Fruit fly (Drosophila melanogaster) whole organism, embryonic: ENCODE data around the gene Art9.

Source experiments
- CG10321 ChIP-seq: fragments of 200-800 bp; sonication (Bioruptor generic); IDR thresholded peaks from 2 replicates; pipeline ENCODE4 v1.3.6; 2022; ENCODE audit warnings: missing biosample characterization, missing genetic modification characterization
- CG10979 ChIP-seq: fragments of 200-800 bp; sonication (Bioruptor generic); optimal IDR thresholded peaks from 2 replicates; lab custom pipeline; 2018; ENCODE audit warnings: missing biosample characterization, mild to moderate bottlenecking, missing genetic modification characterization, moderate library complexity
- CG11560 ChIP-seq: fragments of 200-800 bp; sonication (Bioruptor generic); IDR thresholded peaks from 3 replicates; pipeline ENCODE4 v1.3.6; 2022; ENCODE audit warnings: missing biosample characterization, missing genetic modification characterization
- CG11695 ChIP-seq: fragments of 200-800 bp; sonication (Bioruptor generic); IDR thresholded peaks from 3 replicates; pipeline ENCODE4 v1.3.6; 2022; ENCODE audit warnings: missing biosample characterization, missing genetic modification characterization
- CG13894 ChIP-seq: fragments of 200-800 bp; sonication (Bioruptor generic); optimal IDR thresholded peaks from 3 replicates; lab custom pipeline; 2018; ENCODE audit warnings: missing biosample characterization, mild to moderate bottlenecking, missing genetic modification characterization, moderate library complexity
- CG14965 ChIP-seq: fragments of 200-800 bp; sonication (Bioruptor generic); optimal IDR thresholded peaks from 2 replicates; lab custom pipeline; 2016; ENCODE audit warnings: missing biosample characterization, missing genetic modification characterization, borderline replicate concordance
- CG15514 ChIP-seq: fragments of 200-800 bp; sonication (Bioruptor generic); optimal IDR thresholded peaks from 3 replicates; lab custom pipeline; 2017; ENCODE audit warnings: missing biosample characterization, missing genetic modification characterization, mild to moderate bottlenecking, moderate library complexity, missing genetic modification reagents
- CG1647 ChIP-seq: fragments of 200-800 bp; sonication (Bioruptor generic); optimal IDR thresholded peaks from 3 replicates; lab custom pipeline; 2016; ENCODE audit warnings: missing biosample characterization, missing genetic modification characterization
- CG16779 ChIP-seq: fragments of 200-800 bp; sonication (Bioruptor generic); IDR thresholded peaks from 2 replicates; pipeline ENCODE4 v1.3.6; 2022; ENCODE audit warnings: missing biosample characterization, missing genetic modification characterization
- CG18764 ChIP-seq: fragments of 200-800 bp; sonication (Bioruptor generic); optimal IDR thresholded peaks from 3 replicates; lab custom pipeline; 2016; ENCODE audit warnings: missing biosample characterization, missing genetic modification characterization
- CG2116 ChIP-seq: fragments of 200-800 bp; sonication (Bioruptor generic); optimal IDR thresholded peaks from 3 replicates; lab custom pipeline; 2018; ENCODE audit warnings: missing biosample characterization, mild to moderate bottlenecking, missing genetic modification characterization
- CG2202 ChIP-seq: fragments of 200-800 bp; sonication (Bioruptor generic); optimal IDR thresholded peaks from 2 replicates; lab custom pipeline; 2018; ENCODE audit warnings: missing biosample characterization, mild to moderate bottlenecking, missing genetic modification characterization
- CG2875 ChIP-seq: fragments of 200-800 bp; sonication (Bioruptor generic); optimal IDR thresholded peaks from 2 replicates; lab custom pipeline; 2017; ENCODE audit warnings: missing biosample characterization, mild to moderate bottlenecking, missing genetic modification characterization, missing genetic modification reagents
- CG30431 ChIP-seq: fragments of 200-800 bp; sonication (Bioruptor generic); optimal IDR thresholded peaks from 2 replicates; lab custom pipeline; 2017; ENCODE audit warnings: missing biosample characterization, missing genetic modification characterization
- CG31388 ChIP-seq: fragments of 200-800 bp; sonication (Bioruptor generic); optimal IDR thresholded peaks from 2 replicates; lab custom pipeline; 2016; ENCODE audit warnings: missing biosample characterization, missing genetic modification characterization
- CG31441 ChIP-seq: fragments of 200-800 bp; sonication (Bioruptor generic); IDR thresholded peaks from 2 replicates; pipeline ENCODE4 v1.3.6; 2022; ENCODE audit warnings: missing biosample characterization, missing genetic modification characterization
- CG3163 ChIP-seq: fragments of 200-800 bp; sonication (Bioruptor generic); optimal IDR thresholded peaks from 3 replicates; lab custom pipeline; 2016; ENCODE audit warnings: missing biosample characterization, missing genetic modification characterization
- CG3407 ChIP-seq: fragments of 200-800 bp; sonication (Bioruptor generic); optimal IDR thresholded peaks from 2 replicates; lab custom pipeline; 2018; ENCODE audit warnings: missing biosample characterization, mild to moderate bottlenecking, missing genetic modification characterization
- CG5953 ChIP-seq: fragments of 200-800 bp; sonication (Bioruptor generic); IDR thresholded peaks from 2 replicates; pipeline ENCODE4 v1.3.6; 2022; ENCODE audit warnings: missing biosample characterization, missing genetic modification characterization
- CG6254 ChIP-seq: fragments of 200-800 bp; sonication (Bioruptor generic); optimal IDR thresholded peaks from 3 replicates; lab custom pipeline; 2017; ENCODE audit warnings: mild to moderate bottlenecking, missing biosample characterization, missing genetic modification reagents, missing genetic modification characterization
- CG9817 ChIP-seq: fragments of 200-800 bp; sonication (Bioruptor generic); optimal IDR thresholded peaks from 2 replicates; lab custom pipeline; 2018; ENCODE audit warnings: missing biosample characterization, mild to moderate bottlenecking, missing genetic modification characterization, moderate library complexity
- CG9876 ChIP-seq: fragments of 200-800 bp; sonication (Bioruptor generic); optimal IDR thresholded peaks from 2 replicates; lab custom pipeline; 2016; ENCODE audit warnings: missing biosample characterization, missing genetic modification characterization
- Dbx ChIP-seq: fragments of 200-800 bp; sonication (Bioruptor generic); IDR thresholded peaks from 3 replicates; pipeline ENCODE4 v1.3.6; 2022; ENCODE audit warnings: missing biosample characterization, missing genetic modification characterization
- Deaf1 ChIP-seq: fragments of 200-800 bp; optimal IDR thresholded peaks from 3 replicates; lab custom pipeline; 2019; ENCODE audit warnings: missing biosample characterization, mild to moderate bottlenecking, missing genetic modification characterization, moderate library complexity
- ERR ChIP-seq: fragments of 200-800 bp; sonication (Bioruptor generic); optimal IDR thresholded peaks from 2 replicates; lab custom pipeline; 2016; ENCODE audit warnings: missing biosample characterization, missing genetic modification characterization
- Elba2 ChIP-seq: fragments of 200-800 bp; sonication (Bioruptor generic); optimal IDR thresholded peaks from 3 replicates; lab custom pipeline; 2016; ENCODE audit warnings: missing biosample characterization, missing genetic modification characterization
- Fer3 ChIP-seq: fragments of 200-800 bp; sonication (Bioruptor generic); optimal IDR thresholded peaks from 2 replicates; lab custom pipeline; 2018; ENCODE audit warnings: missing biosample characterization, mild to moderate bottlenecking, missing genetic modification characterization, moderate library complexity
- Lhr ChIP-seq: fragments of 200-800 bp; sonication (Bioruptor generic); optimal IDR thresholded peaks from 3 replicates; lab custom pipeline; 2017; ENCODE audit warnings: mild to moderate bottlenecking, missing biosample characterization, missing genetic modification reagents, missing genetic modification characterization
- MBD-R2 ChIP-seq: fragments of 200-800 bp; sonication (Bioruptor generic); IDR thresholded peaks from 2 replicates; pipeline ENCODE4 v1.3.6; 2022; ENCODE audit warnings: missing biosample characterization, missing genetic modification characterization
- NK7.1 ChIP-seq: fragments of 200-800 bp; sonication (Bioruptor generic); optimal IDR thresholded peaks from 3 replicates; lab custom pipeline; 2016; ENCODE audit warnings: missing biosample characterization, missing genetic modification characterization
- Side ChIP-seq: fragments of 200-800 bp; sonication (Bioruptor generic); optimal IDR thresholded peaks from 2 replicates; lab custom pipeline; 2016; ENCODE audit warnings: missing biosample characterization, missing genetic modification characterization
- Tbp ChIP-seq: fragments of >200 bp; optimal IDR thresholded peaks from 2 replicates; lab custom pipeline; 2018; ENCODE audit warnings: missing biosample characterization, missing genetic modification characterization
- ara ChIP-seq: fragments of 200-800 bp; sonication (Bioruptor generic); IDR thresholded peaks from 2 replicates; pipeline ENCODE4 v1.3.6; 2022; ENCODE audit warnings: missing biosample characterization, missing genetic modification characterization
- az2 ChIP-seq: fragments of 200-800 bp; sonication (Bioruptor generic); optimal IDR thresholded peaks from 3 replicates; lab custom pipeline; 2016; ENCODE audit warnings: missing biosample characterization, missing genetic modification characterization
- cas ChIP-seq: fragments of 200-800 bp; sonication (Bioruptor generic); IDR thresholded peaks from 2 replicates; pipeline ENCODE4 v1.3.6; 2022; ENCODE audit warnings: missing biosample characterization, missing genetic modification characterization
- caup ChIP-seq: fragments of 200-800 bp; sonication (Bioruptor generic); optimal IDR thresholded peaks from 3 replicates; lab custom pipeline; 2017; ENCODE audit warnings: missing biosample characterization, mild to moderate bottlenecking, missing genetic modification characterization, moderate library complexity; ENCODE audit not compliant: severe bottlenecking
- crp ChIP-seq, 2 experiments: fragments of 200-800 bp; sonication (Bioruptor generic); optimal IDR thresholded peaks; 2 replicates in 1 of 2; 3 replicates in 1 of 2; lab custom pipeline; 2017; ENCODE audit warnings: missing biosample characterization in 2 of 2, missing genetic modification characterization in 2 of 2, mild to moderate bottlenecking in 1 of 2, moderate library complexity in 1 of 2
- dmrt11E ChIP-seq: fragments of 200-800 bp; sonication (Bioruptor generic); optimal IDR thresholded peaks from 3 replicates; lab custom pipeline; 2018; ENCODE audit warnings: missing biosample characterization, mild to moderate bottlenecking, missing genetic modification characterization, moderate library complexity
- gce ChIP-seq: fragments of 200-800 bp; sonication (Bioruptor generic); IDR thresholded peaks from 3 replicates; pipeline ENCODE4 v1.3.6; 2022; ENCODE audit warnings: missing biosample characterization, missing genetic modification characterization
- gem ChIP-seq: fragments of 200-800 bp; sonication (Bioruptor generic); optimal IDR thresholded peaks from 2 replicates; lab custom pipeline; 2019; ENCODE audit warnings: missing biosample characterization, mild to moderate bottlenecking, missing genetic modification characterization, moderate library complexity
- gro ChIP-seq: fragments of 200-800 bp; sonication (Bioruptor generic); optimal IDR thresholded peaks from 2 replicates; lab custom pipeline; 2016; ENCODE audit warnings: missing biosample characterization, missing genetic modification characterization
- gt ChIP-seq: fragments of 200-800 bp; sonication (Bioruptor generic); IDR thresholded peaks from 2 replicates; pipeline ENCODE4 v1.3.6; 2022; ENCODE audit warnings: missing biosample characterization, missing genetic modification characterization
- jigr1 ChIP-seq: fragments of 200-800 bp; sonication (Bioruptor generic); IDR thresholded peaks from 3 replicates; pipeline ENCODE4 v1.3.6; 2022; ENCODE audit warnings: missing biosample characterization, missing genetic modification characterization
- jumu ChIP-seq: fragments of 200-800 bp; sonication (Bioruptor generic); optimal IDR thresholded peaks from 3 replicates; lab custom pipeline; 2016; ENCODE audit warnings: missing biosample characterization, missing genetic modification characterization
- ken ChIP-seq: fragments of 200-800 bp; sonication (Bioruptor generic); IDR thresholded peaks from 3 replicates; pipeline ENCODE4 v1.3.6; 2022; ENCODE audit warnings: missing biosample characterization, missing genetic modification characterization
- lab ChIP-seq: fragments of 200-800 bp; sonication (Bioruptor generic); optimal IDR thresholded peaks from 3 replicates; lab custom pipeline; 2017; ENCODE audit warnings: missing biosample characterization, missing genetic modification characterization, mild to moderate bottlenecking, moderate library complexity, missing genetic modification reagents
- ttk ChIP-seq: fragments of 200-800 bp; sonication (Bioruptor generic); IDR thresholded peaks from 2 replicates; pipeline ENCODE4 v2.1.2; 2022; ENCODE audit warnings: missing biosample characterization, missing genetic modification characterization
- unpg ChIP-seq: fragments of 200-800 bp; sonication (Bioruptor generic); optimal IDR thresholded peaks from 3 replicates; lab custom pipeline; 2018; ENCODE audit warnings: missing biosample characterization, mild to moderate bottlenecking, missing genetic modification characterization, moderate library complexity
- vnd ChIP-seq: fragments of 200-800 bp; sonication (Bioruptor generic); IDR thresholded peaks from 3 replicates; pipeline ENCODE4 v1.3.6; 2022; ENCODE audit warnings: missing biosample characterization, missing genetic modification characterization; ENCODE audit not compliant: partially characterized antibody

Art9 gene

dm6 chr3R:13983272-13984032, 40.2 kb upstream of the Art9 start (continued):
- TF ChIP-seq gem (tag; lab: Kevin White, UChicago) (peak; percentile 95), CG2116 (GFP tag; lab: Kevin White, UChicago) (peak; percentile 64), Lhr (peak; percentile 50), ERR (GFP tag; lab: Kevin White, UChicago) (peak; percentile 94), CG14965 (GFP tag; lab: Kevin White, UChicago) (peak; percentile 19), caup (GFP tag; lab: Kevin White, UChicago) (peak; percentile 94), az2 (GFP tag; lab: Kevin White, UChicago) (peak; percentile 93), Elba2 (GFP tag; lab: Kevin White, UChicago) (peak; percentile 71), CG31441 (GFP tag; lab: Robert Waterston, UW) (peak; percentile 91), CG1647 (GFP tag; lab: Kevin White, UChicago) (peak; percentile 81), CG2202 (tag; lab: Kevin White, UChicago) (peak; percentile 84), CG6254 (GFP tag; lab: Kevin White, UChicago) (peak; percentile 75), CG10979 (tag; lab: Kevin White, UChicago) (peak; percentile 92), Dbx (peak; percentile 87), CG3163 (GFP tag; lab: Kevin White, UChicago) (peak; percentile 82), CG11695 (GFP tag; lab: Robert Waterston, UW) (peak; percentile 92), CG30431 (GFP tag; lab: Kevin White, UChicago) (peak; percentile 89), CG10321 (peak; percentile 14; the same call in 1 of the 2 replicates), CG18764 (GFP tag; lab: Kevin White, UChicago) (peak; percentile 89), MBD-R2 (peak; percentile 54), jigr1 (GFP tag; lab: Robert Waterston, UW) (peak; percentile 81; the same call in 2 of the 3 replicates), jumu (GFP tag; lab: Kevin White, UChicago) (peak; percentile 96), CG15514 (GFP tag; lab: Kevin White, UChicago) (peak; percentile 88), gt (peak; percentile 64), Side (GFP tag; lab: Kevin White, UChicago) (peak; percentile 97), CG2875 (GFP tag; lab: Kevin White, UChicago) (peak; percentile 84), ken (GFP tag; lab: Robert Waterston, UW) (peak; percentile 81), Deaf1 (tag; lab: Kevin White, UChicago) (peak; percentile 83), ara (GFP tag; lab: Robert Waterston, UW) (peak; percentile 82), lab (peak; percentile 96), unpg (peak; percentile 92), CG3407 (GFP tag; lab: Kevin White, UChicago) (peak; percentile 81), CG13894 (peak; percentile 80), gro (peak; percentile 97), CG11560 (tag; lab: Robert Waterston, UW) (no peak; the same call in 1 of the 3 replicates), NK7.1 (GFP tag; lab: Kevin White, UChicago) (peak; percentile 81), gce (GFP tag; lab: Robert Waterston, UW) (peak; percentile 33; the same call in 2 of the 3 replicates), cas (GFP tag; lab: Robert Waterston, UW) (peak; percentile 62; the same call in 1 of the 2 replicates), CG9876 (GFP tag; lab: Kevin White, UChicago) (peak; percentile 90), Fer3 (tag; lab: Kevin White, UChicago) (peak; percentile 89), crp (GFP tag; optimal IDR thresholded peaks at IDR 0.05; lab: Kevin White, UChicago) (peak in 1 of 2 experiments; percentile 69), Tbp (no peak), vnd (no peak), dmrt11E (tag; lab: Kevin White, UChicago) (peak; percentile 87), CG5953 (GFP tag; lab: Robert Waterston, UW) (peak; percentile 74), CG31388 (GFP tag; lab: Kevin White, UChicago) (peak; percentile 54), CG16779 (GFP tag; lab: Robert Waterston, UW) (peak; percentile 31; the same call in 1 of the 2 replicates), ttk (peak; percentile 82), CG9817 (peak; percentile 86)
